Fruit fly (Drosophila melanogaster) whole organism, embryonic: ENCODE results near the gene Bace.

Experiments
- Asciz ChIP-seq: fragments of 200-800 bp; sonication (Bioruptor generic); optimal IDR thresholded peaks from 2 replicates; lab custom pipeline; 2017; ENCODE audit warnings: missing biosample characterization, mild to moderate bottlenecking, missing genetic modification characterization, missing genetic modification reagents
- B-H2 ChIP-seq: fragments of 200-800 bp; sonication (Bioruptor generic); optimal IDR thresholded peaks from 2 replicates; lab custom pipeline; 2018; ENCODE audit warnings: missing biosample characterization, mild to moderate bottlenecking, missing genetic modification characterization
- CG11723 ChIP-seq: fragments of 200-800 bp; sonication (Bioruptor generic); optimal IDR thresholded peaks from 2 replicates; lab custom pipeline; 2017; ENCODE audit warnings: missing biosample characterization, mild to moderate bottlenecking, missing genetic modification characterization
- CG13296 ChIP-seq: fragments of 200-800 bp; sonication (Bioruptor generic); optimal IDR thresholded peaks from 3 replicates; lab custom pipeline; 2018; ENCODE audit warnings: missing biosample characterization, mild to moderate bottlenecking, missing genetic modification characterization
- CG13424 ChIP-seq: fragments of 200-800 bp; sonication (Bioruptor generic); optimal IDR thresholded peaks from 2 replicates; lab custom pipeline; 2019; ENCODE audit warnings: missing biosample characterization, mild to moderate bottlenecking, missing genetic modification characterization, moderate library complexity
- CG14441 ChIP-seq: fragments of 200-800 bp; sonication (Bioruptor generic); IDR thresholded peaks from 2 replicates; pipeline ENCODE4 v1.3.6; 2022; ENCODE audit warnings: missing biosample characterization, missing genetic modification characterization
- CG15514 ChIP-seq: fragments of 200-800 bp; sonication (Bioruptor generic); optimal IDR thresholded peaks from 3 replicates; lab custom pipeline; 2017; ENCODE audit warnings: missing biosample characterization, missing genetic modification characterization, mild to moderate bottlenecking, moderate library complexity, missing genetic modification reagents
- CG17385 ChIP-seq: fragments of 200-800 bp; sonication (Bioruptor generic); optimal IDR thresholded peaks from 3 replicates; lab custom pipeline; 2018; ENCODE audit warnings: missing biosample characterization, mild to moderate bottlenecking, missing genetic modification characterization
- CG17612 ChIP-seq: fragments of 200-800 bp; sonication (Bioruptor generic); IDR thresholded peaks from 2 replicates; pipeline ENCODE4 v1.3.6; 2022; ENCODE audit warnings: missing biosample characterization, missing genetic modification characterization
- CG17829 ChIP-seq: fragments of 200-800 bp; optimal IDR thresholded peaks from 2 replicates; lab custom pipeline; 2019; ENCODE audit warnings: missing biosample characterization, mild to moderate bottlenecking, missing genetic modification characterization, moderate library complexity
- CG18262 ChIP-seq: fragments of 200-800 bp; optimal IDR thresholded peaks from 3 replicates; lab custom pipeline; 2019; ENCODE audit warnings: missing biosample characterization, mild to moderate bottlenecking, missing genetic modification characterization, moderate library complexity
- CG30020 ChIP-seq: fragments of 200-800 bp; optimal IDR thresholded peaks from 2 replicates; lab custom pipeline; 2019; ENCODE audit warnings: missing biosample characterization, mild to moderate bottlenecking, missing genetic modification characterization, moderate library complexity
- CG3065 ChIP-seq: fragments of 200-800 bp; sonication (Bioruptor generic); optimal IDR thresholded peaks from 2 replicates; lab custom pipeline; 2016; ENCODE audit warnings: missing biosample characterization, missing genetic modification characterization
- CG4424 ChIP-seq: fragments of 200-800 bp; sonication (Bioruptor generic); optimal IDR thresholded peaks from 3 replicates; lab custom pipeline; 2016; ENCODE audit warnings: missing biosample characterization, missing genetic modification characterization
- CG5953 ChIP-seq: fragments of 200-800 bp; sonication (Bioruptor generic); IDR thresholded peaks from 2 replicates; pipeline ENCODE4 v1.3.6; 2022; ENCODE audit warnings: missing biosample characterization, missing genetic modification characterization
- CG6683 ChIP-seq: fragments of 200-800 bp; sonication (Bioruptor generic); optimal IDR thresholded peaks from 2 replicates; lab custom pipeline; 2017; ENCODE audit warnings: missing biosample characterization, mild to moderate bottlenecking, missing genetic modification characterization, missing genetic modification reagents
- CG6854 ChIP-seq: fragments of 200-800 bp; sonication (Bioruptor generic); optimal IDR thresholded peaks from 3 replicates; lab custom pipeline; 2017; ENCODE audit warnings: missing biosample characterization, mild to moderate bottlenecking, missing genetic modification characterization
- CG7357 ChIP-seq: fragments of 200-800 bp; sonication (Bioruptor generic); IDR thresholded peaks from 3 replicates; pipeline ENCODE4 v1.3.6; 2022; ENCODE audit warnings: missing biosample characterization, missing genetic modification characterization
- CG7745 ChIP-seq: fragments of 200-800 bp; sonication (Bioruptor generic); optimal IDR thresholded peaks from 2 replicates; lab custom pipeline; 2018; ENCODE audit warnings: missing biosample characterization, mild to moderate bottlenecking, missing genetic modification characterization, moderate library complexity
- CG7839 ChIP-seq: fragments of 200-800 bp; sonication (Bioruptor generic); optimal IDR thresholded peaks from 3 replicates; lab custom pipeline; 2018; ENCODE audit warnings: missing biosample characterization, mild to moderate bottlenecking, missing genetic modification characterization, moderate library complexity
- CG8089 ChIP-seq: fragments of 200-800 bp; sonication (Bioruptor generic); optimal IDR thresholded peaks from 3 replicates; lab custom pipeline; 2016; ENCODE audit warnings: missing biosample characterization, missing genetic modification characterization
- CG9437 ChIP-seq: fragments of 200-800 bp; sonication (Bioruptor generic); optimal IDR thresholded peaks from 2 replicates; lab custom pipeline; 2018; ENCODE audit warnings: missing biosample characterization, mild to moderate bottlenecking, missing genetic modification characterization
- CoRest ChIP-seq: fragments of 200-800 bp; sonication (Bioruptor generic); optimal IDR thresholded peaks from 3 replicates; lab custom pipeline; 2018; ENCODE audit warnings: missing biosample characterization, mild to moderate bottlenecking, missing genetic modification characterization, moderate library complexity
- Dref ChIP-seq: fragments of 200-800 bp; sonication (Bioruptor generic); IDR thresholded peaks from 2 replicates; pipeline ENCODE4 v1.3.6; 2022; ENCODE audit warnings: missing biosample characterization, missing genetic modification characterization
- H2.0 ChIP-seq: fragments of 200-800 bp; sonication (Bioruptor generic); IDR thresholded peaks from 2 replicates; pipeline ENCODE4 v1.3.6; 2022; ENCODE audit warnings: missing biosample characterization, missing genetic modification characterization
- Jarid2 ChIP-seq: fragments of 200-800 bp; sonication (Bioruptor generic); optimal IDR thresholded peaks from 3 replicates; lab custom pipeline; 2017; ENCODE audit warnings: mild to moderate bottlenecking, missing biosample characterization, missing genetic modification reagents, missing genetic modification characterization
- Lhr ChIP-seq: fragments of 200-800 bp; sonication (Bioruptor generic); optimal IDR thresholded peaks from 3 replicates; lab custom pipeline; 2017; ENCODE audit warnings: mild to moderate bottlenecking, missing biosample characterization, missing genetic modification reagents, missing genetic modification characterization
- MESR4 ChIP-seq: fragments of 200-800 bp; sonication (Bioruptor generic); optimal IDR thresholded peaks from 2 replicates; lab custom pipeline; 2018; ENCODE audit warnings: missing biosample characterization, mild to moderate bottlenecking, missing genetic modification characterization, moderate library complexity
- Oli ChIP-seq: fragments of 200-800 bp; sonication (Bioruptor generic); optimal IDR thresholded peaks from 2 replicates; lab custom pipeline; 2018; ENCODE audit warnings: missing biosample characterization, mild to moderate bottlenecking, missing genetic modification characterization, moderate library complexity
- Rfx ChIP-seq: fragments of 200-800 bp; sonication (Bioruptor generic); IDR thresholded peaks from 2 replicates; pipeline ENCODE4 v1.3.6; 2022; ENCODE audit warnings: missing biosample characterization, missing genetic modification characterization
- cas ChIP-seq: fragments of 200-800 bp; sonication (Bioruptor generic); IDR thresholded peaks from 2 replicates; pipeline ENCODE4 v1.3.6; 2022; ENCODE audit warnings: missing biosample characterization, missing genetic modification characterization
- dpn ChIP-seq, 2 experiments: fragments of 200-800 bp; sonication (Bioruptor generic); optimal IDR thresholded peaks; 3 replicates each; lab custom pipeline; 2016; ENCODE audit warnings: missing biosample characterization in 2 of 2, missing genetic modification characterization in 2 of 2
- fd3F ChIP-seq: fragments of 200-800 bp; sonication (Bioruptor generic); optimal IDR thresholded peaks from 2 replicates; lab custom pipeline; 2018; ENCODE audit warnings: missing biosample characterization, mild to moderate bottlenecking, missing genetic modification characterization, moderate library complexity
- ftz-f1 ChIP-seq: fragments of 200-800 bp; sonication (Bioruptor generic); optimal IDR thresholded peaks from 2 replicates; lab custom pipeline; 2016; ENCODE audit warnings: missing biosample characterization, missing genetic modification characterization
- h ChIP-seq: fragments of >200 bp; optimal IDR thresholded peaks from 2 replicates; lab custom pipeline; 2017
- ham ChIP-seq: fragments of 200-800 bp; sonication (Bioruptor generic); IDR thresholded peaks from 2 replicates; pipeline ENCODE4 v1.3.6; 2022; ENCODE audit warnings: missing biosample characterization, missing genetic modification characterization
- hkb ChIP-seq, 2 experiments: fragments of 200-800 bp in 1 of 2; fragments of >200 bp in 1 of 2; sonication (Bioruptor generic) in 1 of 2; IDR thresholded peaks in 1 of 2; optimal IDR thresholded peaks in 1 of 2; 2 replicates each; pipeline versions ENCODE4 v1.3.6 to Lab custom; 2017 to 2022; ENCODE audit warnings: missing biosample characterization in 1 of 2, missing genetic modification characterization in 1 of 2
- mld ChIP-seq: fragments of 200-800 bp; sonication (Bioruptor generic); IDR thresholded peaks from 3 replicates; pipeline ENCODE4 v1.3.6; 2022; ENCODE audit warnings: missing biosample characterization, missing genetic modification characterization; ENCODE audit not compliant: partially characterized antibody
- pum ChIP-seq: fragments of 200-800 bp; sonication (Bioruptor generic); optimal IDR thresholded peaks from 2 replicates; lab custom pipeline; 2016; ENCODE audit warnings: missing biosample characterization, missing genetic modification characterization
- pzg ChIP-seq: fragments of 200-800 bp; sonication (Bioruptor generic); optimal IDR thresholded peaks from 3 replicates; lab custom pipeline; 2018; ENCODE audit warnings: missing biosample characterization, mild to moderate bottlenecking, missing genetic modification characterization, moderate library complexity
- schlank ChIP-seq: fragments of 200-800 bp; sonication (Bioruptor generic); optimal IDR thresholded peaks from 2 replicates; lab custom pipeline; 2018; ENCODE audit warnings: missing biosample characterization, mild to moderate bottlenecking, missing genetic modification characterization
- shn ChIP-seq: fragments of 200-800 bp; sonication (Bioruptor generic); optimal IDR thresholded peaks from 3 replicates; lab custom pipeline; 2016; ENCODE audit warnings: missing biosample characterization, missing genetic modification characterization
- so ChIP-seq: fragments of 200-800 bp; sonication (Bioruptor generic); IDR thresholded peaks from 3 replicates; pipeline ENCODE4 v1.3.6; 2022; ENCODE audit warnings: missing biosample characterization, missing genetic modification characterization
- sob ChIP-seq: fragments of 200-800 bp; sonication (Bioruptor generic); IDR thresholded peaks from 2 replicates; pipeline ENCODE4 v1.3.6; 2022; ENCODE audit warnings: missing biosample characterization, missing genetic modification characterization
- tll ChIP-seq, 2 experiments: fragments of 200-800 bp in 1 of 2; fragments of >200 bp in 1 of 2; sonication (Bioruptor generic) in 1 of 2; optimal IDR thresholded peaks; 2 replicates each; lab custom pipeline; 2017 to 2019; ENCODE audit warnings: missing biosample characterization in 2 of 2, missing genetic modification characterization in 2 of 2, mild to moderate bottlenecking in 1 of 2, moderate library complexity in 1 of 2
- wek ChIP-seq: fragments of 200-800 bp; sonication (Bioruptor generic); optimal IDR thresholded peaks from 3 replicates; lab custom pipeline; 2018; ENCODE audit warnings: missing biosample characterization, mild to moderate bottlenecking, missing genetic modification characterization, moderate library complexity
- zf30C ChIP-seq: fragments of 200-800 bp; sonication (Bioruptor generic); optimal IDR thresholded peaks from 3 replicates; lab custom pipeline; 2018; ENCODE audit warnings: missing biosample characterization, mild to moderate bottlenecking, missing genetic modification characterization

Bace gene

dm6 chr2L:8463144-8464106 lies 32.7 kb downstream of the Bace start, which contains the start of gene Agpat2 (continued):
- TF ChIP-seq ham (GFP tag; lab: Robert Waterston, UW) (no peak), dpn (GFP tag; optimal IDR thresholded peaks at IDR 0.05; lab: Kevin White, UChicago) (peak; percentile 76 to 85), CG13424 (tag; lab: Kevin White, UChicago) (peak; percentile 88), CG3065 (GFP tag; lab: Kevin White, UChicago) (no peak), CG8089 (GFP tag; lab: Kevin White, UChicago) (peak; percentile 77), CG6683 (GFP tag; lab: Kevin White, UChicago) (peak; percentile 76), pzg (GFP tag; lab: Kevin White, UChicago) (no peak), Asciz (GFP tag; lab: Kevin White, UChicago) (peak; percentile 80), H2.0 (GFP tag; lab: Robert Waterston, UW) (peak; percentile 63), Oli (tag; lab: Kevin White, UChicago) (peak; percentile 88), CG7745 (tag; lab: Kevin White, UChicago) (no peak), CG17829 (tag; lab: Kevin White, UChicago) (peak; percentile 79), tll (GFP tag; optimal IDR thresholded peaks at IDR 0.05; lab: Kevin White, UChicago) (no peak), fd3F (GFP tag; lab: Kevin White, UChicago) (peak; percentile 75), zf30C (GFP tag; lab: Kevin White, UChicago) (peak; percentile 89), CG9437 (peak; percentile 61), Rfx (GFP tag; lab: Robert Waterston, UW) (peak; percentile 72), CG11723 (GFP tag; lab: Kevin White, UChicago) (peak; percentile 64), Dref (GFP tag; lab: Robert Waterston, UW) (no peak), schlank (peak; percentile 69), CG4424 (GFP tag; lab: Kevin White, UChicago) (peak; percentile 86), pum (GFP tag; lab: Kevin White, UChicago) (peak; percentile 70), so (GFP tag; lab: Robert Waterston, UW) (peak; percentile 67; the same call in 1 of the 3 replicates), CG5953 (0 out of 2 replicates have a peak, but pooled peaks have one; percentile 53), hkb (optimal IDR thresholded peaks at IDR 0.05; lab: Kevin White, UChicago) (no peak), hkb (GFP tag; IDR thresholded peaks at IDR 0.05; lab: Robert Waterston, UW) (peak; percentile 81), B-H2 (GFP tag; lab: Kevin White, UChicago) (peak; percentile 62), CG30020 (peak; percentile 27), CG17612 (GFP tag; lab: Robert Waterston, UW) (no peak; the same call in 1 of the 2 replicates), CG13296 (GFP tag; lab: Kevin White, UChicago) (peak; percentile 68), mld (GFP tag; lab: Robert Waterston, UW) (no peak), shn (GFP tag; lab: Kevin White, UChicago) (peak; percentile 76), Jarid2 (GFP tag; lab: Kevin White, UChicago) (peak; percentile 74), CG18262 (tag; lab: Kevin White, UChicago) (peak; percentile 88), h (no peak), MESR4 (GFP tag; lab: Kevin White, UChicago) (peak; percentile 12), CG7839 (tag; lab: Kevin White, UChicago) (peak; percentile 90), CoRest (tag; lab: Kevin White, UChicago) (peak; percentile 87), CG15514 (peak; percentile 67), CG6854 (GFP tag; lab: Kevin White, UChicago) (peak; percentile 77), ftz-f1 (GFP tag; lab: Kevin White, UChicago) (no peak), CG14441 (peak; percentile 68), wek (no peak), CG17385 (GFP tag; lab: Kevin White, UChicago) (peak; percentile 79), Lhr (GFP tag; lab: Kevin White, UChicago) (peak; percentile 29), CG7357 (GFP tag; lab: Robert Waterston, UW) (peak; percentile 58; the same call in 2 of the 3 replicates), cas (GFP tag; lab: Robert Waterston, UW) (peak; percentile 74), sob (GFP tag; lab: Robert Waterston, UW) (peak; percentile 76)
